Fruit fly (Drosophila melanogaster) whole organism, embryonic: ENCODE measurements around the gene CG8349.

ENCODE experiments used
- CG10267 ChIP-seq: fragments of 200-800 bp; sonication (Bioruptor generic); optimal IDR thresholded peaks from 2 replicates; lab custom pipeline; 2018; ENCODE audit warnings: missing biosample characterization, mild to moderate bottlenecking, missing genetic modification characterization, moderate library complexity
- CG13287 ChIP-seq: fragments of 200-800 bp; sonication (Bioruptor generic); IDR thresholded peaks from 2 replicates; pipeline ENCODE4 v1.3.6; 2022; ENCODE audit warnings: missing biosample characterization, missing genetic modification characterization; ENCODE audit not compliant: partially characterized antibody
- CG18619 ChIP-seq: fragments of 200-800 bp; sonication (Bioruptor generic); optimal IDR thresholded peaks from 3 replicates; lab custom pipeline; 2017; ENCODE audit warnings: missing biosample characterization, mild to moderate bottlenecking, missing genetic modification characterization
- CG6791 ChIP-seq: fragments of 200-800 bp; sonication (Bioruptor generic); IDR thresholded peaks from 3 replicates; pipeline ENCODE4 v1.3.6; 2022; ENCODE audit warnings: missing biosample characterization, missing genetic modification characterization; ENCODE audit not compliant: partially characterized antibody
- CG7271 ChIP-seq: fragments of 200-800 bp; sonication (Bioruptor generic); optimal IDR thresholded peaks from 2 replicates; lab custom pipeline; 2018; ENCODE audit warnings: missing biosample characterization, mild to moderate bottlenecking, missing genetic modification characterization, moderate library complexity
- Lim3 ChIP-seq: fragments of 200-800 bp; sonication (Bioruptor generic); IDR thresholded peaks from 2 replicates; pipeline ENCODE4 v1.3.6; 2022; ENCODE audit warnings: missing biosample characterization, missing genetic modification characterization
- Mad ChIP-seq: fragments of 200-800 bp; sonication (Bioruptor generic); optimal IDR thresholded peaks from 2 replicates; lab custom pipeline; 2016; ENCODE audit warnings: missing biosample characterization, missing genetic modification characterization
- maf-S ChIP-seq: fragments of 200-800 bp; sonication (Bioruptor generic); optimal IDR thresholded peaks from 2 replicates; lab custom pipeline; 2016; ENCODE audit warnings: missing biosample characterization, missing genetic modification characterization
- sd ChIP-seq: fragments of 200-800 bp; sonication (Bioruptor generic); optimal IDR thresholded peaks from 3 replicates; lab custom pipeline; 2018; ENCODE audit warnings: missing biosample characterization, mild to moderate bottlenecking, missing genetic modification characterization, moderate library complexity

dm6 chr2L:8217917-8218316, 2.2 kb downstream of the CG8349 start, which contains the start of gene CG8292:
- TF ChIP-seq CG13287 (GFP tag; lab: Robert Waterston, UW), result no peak
- TF ChIP-seq sd (tag; lab: Kevin White, UChicago), result no peak
- no peak for TF ChIP-seq CG10267 (tag; lab: Kevin White, UChicago)
- TF ChIP-seq Mad (GFP tag; lab: Kevin White, UChicago), result no peak
- TF ChIP-seq CG6791 (GFP tag; lab: Robert Waterston, UW), result no peak
- no peak for TF ChIP-seq CG18619
- no peak for TF ChIP-seq CG7271 (tag; lab: Kevin White, UChicago)
- no peak for TF ChIP-seq Lim3 (GFP tag; lab: Robert Waterston, UW)
- no peak for TF ChIP-seq maf-S (GFP tag; lab: Kevin White, UChicago)
